Worm (Caenorhabditis elegans): Measurements from ENCODE around the gene Y69A2AL.2.

Y69A2AL.2 gene

DNA sequence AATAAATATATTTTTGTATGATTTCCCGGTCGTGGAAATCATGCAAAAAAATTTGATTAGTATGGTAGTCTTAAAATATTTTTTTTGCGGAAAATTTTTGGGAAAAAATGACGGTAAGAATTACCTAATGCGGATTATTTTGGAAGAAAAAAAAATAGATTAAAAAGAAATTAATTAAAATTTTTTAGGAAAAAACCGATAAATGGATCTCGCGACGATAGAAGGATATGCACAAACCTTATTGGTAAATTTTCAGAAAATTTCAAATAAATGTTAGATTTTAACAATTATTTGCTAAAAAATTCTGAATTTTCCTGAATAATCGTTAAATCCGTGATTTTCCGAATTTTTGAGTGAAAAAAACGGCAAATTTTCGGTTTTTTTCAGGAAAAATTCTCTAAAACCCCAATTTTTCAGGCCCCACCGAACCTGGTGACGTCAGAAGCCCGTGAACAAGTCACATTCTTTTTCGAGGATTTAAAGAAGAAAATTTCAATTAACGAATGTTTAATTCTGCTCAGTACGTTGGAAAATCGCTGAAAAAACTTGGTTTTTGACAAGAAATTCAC lies 15.6 kb downstream of the Y69A2AL.2 start, which contains the start of gene Y69A2AR.16:
Gene Y69A2AR.16 (plus strand): TSS at position 189 of the 569 bp plus-strand sequence.
- TF ChIP-seq sptf-1 (tag; optimal IDR thresholded peaks at IDR 0.05) (no peak), bed-3 (GFP tag; optimal IDR thresholded peaks at IDR 0.05) (no peak), unc-62 (GFP tag; optimal IDR thresholded peaks at IDR 0.05) (no peak), unc-39 (tag; optimal IDR thresholded peaks at IDR 0.05) (no peak), nhr-237 (tag; optimal IDR thresholded peaks at IDR 0.05) (no peak), elt-3 (tag; optimal IDR thresholded peaks at IDR 0.05) (no peak), ceh-43 (GFP tag; optimal IDR thresholded peaks at IDR 0.05) (no peak), elt-1 (tag; optimal IDR thresholded peaks at IDR 0.05; ENCODE audit: borderline replicate concordance, insufficient read depth) (no peak), hlh-1 (tag; optimal IDR thresholded peaks at IDR 0.05) (no peak), blmp-1 (tag; optimal IDR thresholded peaks at IDR 0.05) (no peak), lin-32 (GFP tag; optimal IDR thresholded peaks at IDR 0.05) (no peak), lsy-2 (tag; optimal IDR thresholded peaks at IDR 0.05) (no peak), zip-8 (tag; optimal IDR thresholded peaks at IDR 0.05) (no peak), drap-1 (GFP tag; optimal IDR thresholded peaks at IDR 0.05) (no peak), nhr-2 (tag; optimal IDR thresholded peaks at IDR 0.05) (no peak), flh-1 (GFP tag; optimal IDR thresholded peaks at IDR 0.05) (no peak), mab-5 (tag; optimal IDR thresholded peaks at IDR 0.05) (no peak)

- TF ChIP-seq sptf-1 (tag; optimal IDR thresholded peaks at IDR 0.05) = no peak
- no peak for TF ChIP-seq zip-8 (tag; optimal IDR thresholded peaks at IDR 0.05)
- TF ChIP-seq unc-62 (GFP tag; optimal IDR thresholded peaks at IDR 0.05) = no peak
These were observed 25.8 kb downstream of the Y69A2AL.2 start, which contains the start of gene Y69A2AR.22 for ce11 chrIV:2507824-2508223. Gene Y69A2AR.22 (minus strand): TSS chrIV:2507924.

DNA sequence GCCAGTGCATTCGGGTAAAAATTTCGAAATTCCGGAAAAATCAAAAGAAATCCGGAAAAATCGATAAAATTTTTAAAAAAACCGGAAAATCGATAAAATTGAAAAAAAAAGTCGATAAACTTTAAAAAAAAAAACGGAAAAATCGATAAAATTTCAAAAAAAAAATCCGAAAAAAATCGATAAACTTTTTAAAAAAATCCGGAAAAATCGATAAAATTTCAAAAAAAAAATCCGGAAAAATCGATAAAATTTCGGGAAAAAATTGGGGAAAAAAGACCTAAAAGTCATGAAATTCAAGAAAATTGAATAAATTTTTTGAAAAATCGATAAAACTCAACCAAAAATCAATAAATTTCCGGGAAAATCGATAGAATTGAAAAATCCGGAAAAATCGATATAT lies 44.8 kb downstream of the Y69A2AL.2 start:
- TF ChIP-seq pha-4 (tag; optimal IDR thresholded peaks at IDR 0.05) (no peak), lin-13 (tag; optimal IDR thresholded peaks at IDR 0.05) (no peak), mab-5 (tag; optimal IDR thresholded peaks at IDR 0.05) (no peak), unc-120 (tag; optimal IDR thresholded peaks at IDR 0.05; ENCODE audit: poor library complexity, severe bottlenecking) (no peak), lin-32 (GFP tag; optimal IDR thresholded peaks at IDR 0.05) (no peak), nhr-2 (tag; optimal IDR thresholded peaks at IDR 0.05) (no peak), zip-8 (tag; optimal IDR thresholded peaks at IDR 0.05) (no peak), unc-62 (GFP tag; optimal IDR thresholded peaks at IDR 0.05) (no peak), drap-1 (GFP tag; optimal IDR thresholded peaks at IDR 0.05) (no peak), ces-1 (GFP tag; optimal IDR thresholded peaks at IDR 0.05) (no peak), blmp-1 (tag; optimal IDR thresholded peaks at IDR 0.05) (no peak), cnd-1 (tag; optimal IDR thresholded peaks at IDR 0.05) (no peak), ceh-43 (GFP tag; optimal IDR thresholded peaks at IDR 0.05) (no peak), ceh-39 (tag; optimal IDR thresholded peaks at IDR 0.05) (no peak), mep-1 (tag; optimal IDR thresholded peaks at IDR 0.05) (no peak), hlh-1 (tag; optimal IDR thresholded peaks at IDR 0.05) (no peak)

- TF ChIP-seq tbx-8 (GFP tag; optimal IDR thresholded peaks at IDR 0.05) (no peak), sptf-1 (tag; optimal IDR thresholded peaks at IDR 0.05) (no peak), pha-4 (tag; optimal IDR thresholded peaks at IDR 0.05) (no peak), nhr-76 (tag; optimal IDR thresholded peaks at IDR 0.05) (no peak), hlh-1 (tag; optimal IDR thresholded peaks at IDR 0.05) (no peak), flh-1 (GFP tag; optimal IDR thresholded peaks at IDR 0.05) (no peak), M03D4.4 (tag; optimal IDR thresholded peaks at IDR 0.05) (no peak), nhr-12 (tag; optimal IDR thresholded peaks at IDR 0.05) (no peak), lsy-2 (tag; optimal IDR thresholded peaks at IDR 0.05) (no peak), ham-2 (GFP tag; optimal IDR thresholded peaks at IDR 0.05) (no peak), elt-1 (tag; optimal IDR thresholded peaks at IDR 0.05; ENCODE audit: borderline replicate concordance, insufficient read depth) (no peak), snpc-4 (tag; optimal IDR thresholded peaks at IDR 0.05) (no peak), nhr-2 (tag; optimal IDR thresholded peaks at IDR 0.05) (no peak), mep-1 (tag; optimal IDR thresholded peaks at IDR 0.05) (no peak), lin-13 (tag; optimal IDR thresholded peaks at IDR 0.05) (no peak), ztf-11 (tag; optimal IDR thresholded peaks at IDR 0.05) (no peak), unc-39 (tag; optimal IDR thresholded peaks at IDR 0.05) (no peak)
These were observed 47.2 kb downstream of the Y69A2AL.2 start for ce11 chrIV:2529281-2529680.

DNA sequence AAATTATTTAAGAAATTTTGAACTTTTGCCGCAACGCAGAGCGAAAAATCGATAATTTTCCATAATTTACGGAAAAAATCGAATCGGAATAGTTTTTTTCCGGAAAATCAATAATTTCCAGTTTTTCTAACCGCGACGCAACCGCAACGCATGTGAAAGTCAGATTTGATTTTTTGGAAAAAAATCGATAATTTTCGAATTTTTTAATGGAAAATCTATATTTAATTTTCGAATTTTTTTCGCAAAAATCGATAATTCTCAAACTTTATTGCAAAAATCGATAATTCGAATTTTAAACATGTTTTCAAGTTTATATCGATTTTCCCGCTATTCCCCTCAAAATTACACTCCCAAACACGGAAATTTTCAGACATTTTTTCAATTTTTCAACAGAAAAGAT lies 48.2 kb downstream of the Y69A2AL.2 start:
- TF ChIP-seq sptf-1 (tag; optimal IDR thresholded peaks at IDR 0.05) (no peak), mep-1 (tag; optimal IDR thresholded peaks at IDR 0.05) (no peak)

All from whole organism, mixed stage, embryonic.